Fruit fly (Drosophila melanogaster): ENCODE results near the gene CG7094.
A peak's percentile ranks its signal among the peaks of the same experiment; 100 is the strongest.

The CG7094 gene

DNA sequence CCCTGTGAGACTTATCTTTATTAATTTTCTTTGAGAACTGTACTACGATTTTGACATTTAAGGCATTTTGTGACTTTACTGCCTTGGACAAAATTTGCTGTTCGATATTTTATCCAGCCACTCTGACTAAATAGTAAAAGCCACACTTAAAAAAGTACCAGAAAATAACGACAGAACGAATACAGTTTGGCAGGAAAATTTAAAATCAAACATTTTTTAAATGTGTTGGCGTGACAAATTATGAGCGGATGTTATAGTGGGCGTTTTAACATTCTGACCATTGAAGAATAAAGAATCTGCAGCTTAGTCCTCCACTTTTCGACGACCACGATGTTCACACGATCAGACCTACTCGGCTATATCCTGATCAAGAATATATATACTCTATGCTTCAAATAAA lies at the start of gene CG7094:
TSS of gene CG7094 (minus strand) at position 101 of the 400 bp plus-strand sequence.
- TF ChIP-seq CG8301 (tag; optimal IDR thresholded peaks at IDR 0.05) (no peak), CG12605 (GFP tag; IDR thresholded peaks at IDR 0.05) (no peak), EcR (GFP tag; optimal IDR thresholded peaks at IDR 0.05) (no peak), CG34367 (tag; optimal IDR thresholded peaks at IDR 0.05) (no peak), CG32121 (GFP tag; IDR thresholded peaks at IDR 0.05) (no peak), fd96Ca (GFP tag; IDR thresholded peaks at IDR 0.05) (no peak), rn (GFP tag; IDR thresholded peaks at IDR 0.05) (no peak), CG8159 (tag; optimal IDR thresholded peaks at IDR 0.05) (no peak), CG4496 (GFP tag; IDR thresholded peaks at IDR 0.05) (no peak), CG13204 (GFP tag; optimal IDR thresholded peaks at IDR 0.05) (no peak), CG9948 (tag; optimal IDR thresholded peaks at IDR 0.05) (no peak), Snoo (tag; optimal IDR thresholded peaks at IDR 0.05) (no peak), Pif1A (GFP tag; optimal IDR thresholded peaks at IDR 0.05) (no peak), CG17806 (tag; optimal IDR thresholded peaks at IDR 0.05) (no peak), gl (tag; optimal IDR thresholded peaks at IDR 0.05) (no peak), CG14655 (GFP tag; optimal IDR thresholded peaks at IDR 0.05) (no peak), CG15710 (tag; optimal IDR thresholded peaks at IDR 0.05) (no peak)

DNA sequence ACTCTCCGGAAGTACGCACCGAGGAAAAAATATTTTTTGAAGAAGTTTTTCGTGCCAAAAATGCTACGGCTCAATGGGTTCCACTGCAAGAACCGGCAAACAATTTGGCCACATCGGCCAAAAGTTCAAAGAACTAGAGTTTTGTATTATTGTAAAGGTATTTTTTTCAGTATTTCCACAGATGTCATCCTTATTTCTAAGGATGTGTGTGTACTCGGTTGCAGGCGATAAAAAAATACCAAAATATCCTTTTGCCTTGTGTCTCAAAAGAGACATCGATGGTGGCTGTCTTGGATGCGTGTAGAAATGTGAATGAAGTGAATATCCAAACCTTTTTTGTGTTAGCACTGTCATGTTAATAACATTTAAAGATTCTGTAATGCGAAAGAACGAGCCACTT lies 47.6 kb upstream of the CG7094 start:
- no peak for TF ChIP-seq CG13204 (GFP tag; optimal IDR thresholded peaks at IDR 0.05)
- TF ChIP-seq CG8159 (tag; optimal IDR thresholded peaks at IDR 0.05) = no peak
- TF ChIP-seq D1 (tag; optimal IDR thresholded peaks at IDR 0.05) = peak; percentile 49

DNA sequence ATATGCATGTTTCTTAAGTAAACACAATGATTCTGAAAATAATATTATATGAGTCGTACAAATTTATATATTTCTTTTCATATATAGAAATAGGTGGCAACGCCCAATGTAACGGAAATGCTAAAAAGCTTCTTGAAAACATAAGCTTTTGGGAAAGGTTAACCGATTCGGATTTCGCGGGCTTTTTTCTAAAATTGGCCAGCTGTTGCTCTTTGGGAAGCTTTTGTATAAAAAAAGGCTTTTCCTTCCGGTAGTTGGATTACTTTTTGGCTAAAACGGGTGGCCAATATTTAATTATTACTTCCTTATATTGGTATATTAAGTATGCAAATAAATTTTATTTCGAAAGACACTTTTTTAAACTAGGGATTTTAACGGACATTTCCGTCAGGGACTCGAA lies 38.5 kb upstream of the CG7094 start:
- TF ChIP-seq rn (GFP tag; IDR thresholded peaks at IDR 0.05) (no peak), CG4496 (GFP tag; IDR thresholded peaks at IDR 0.05) (no peak), CG13204 (GFP tag; optimal IDR thresholded peaks at IDR 0.05) (no peak), CG32121 (GFP tag; IDR thresholded peaks at IDR 0.05) (no peak), Ets98B (GFP tag; IDR thresholded peaks at IDR 0.05) (no peak), CG34367 (tag; optimal IDR thresholded peaks at IDR 0.05) (no peak), gl (tag; optimal IDR thresholded peaks at IDR 0.05) (no peak), fd96Ca (GFP tag; IDR thresholded peaks at IDR 0.05) (no peak), Snoo (tag; optimal IDR thresholded peaks at IDR 0.05) (no peak), EcR (GFP tag; optimal IDR thresholded peaks at IDR 0.05) (no peak), CG10348 (GFP tag; IDR thresholded peaks at IDR 0.05) (no peak), Pif1B (GFP tag; optimal IDR thresholded peaks at IDR 0.05) (no peak), CG8159 (tag; optimal IDR thresholded peaks at IDR 0.05) (no peak), CG8301 (tag; optimal IDR thresholded peaks at IDR 0.05) (no peak), D1 (tag; optimal IDR thresholded peaks at IDR 0.05) (no peak), CG17806 (tag; optimal IDR thresholded peaks at IDR 0.05) (no peak), CG15710 (tag; optimal IDR thresholded peaks at IDR 0.05) (no peak)

DNA sequence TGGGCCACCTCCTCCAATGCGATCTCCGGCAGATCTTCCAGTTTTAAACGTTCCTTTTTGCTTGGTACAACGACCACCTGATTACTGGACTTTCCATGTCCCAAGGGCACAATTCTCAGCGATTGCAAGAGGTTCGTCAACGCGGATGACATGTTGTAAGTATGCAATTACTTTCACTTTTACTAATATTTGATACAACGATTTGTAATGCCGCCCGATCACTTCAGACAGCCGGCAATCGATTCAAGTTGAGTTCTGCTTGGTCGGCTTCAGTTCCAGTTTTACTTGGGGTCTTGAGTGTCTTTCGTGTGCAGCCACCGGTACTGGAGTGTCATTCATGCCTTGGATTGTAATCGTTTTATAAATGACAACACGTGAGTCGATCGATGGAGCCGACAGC lies 36.4 kb upstream of the CG7094 start, which contains the start of the genes Sytalpha and CG6870:
TSS of gene Sytalpha (plus strand) at position 301 of the 400 bp plus-strand sequence.
TSS of gene CG6870 (minus strand) at position 340 of the 400 bp plus-strand sequence.
- TF ChIP-seq CG34367 (tag; optimal IDR thresholded peaks at IDR 0.05) (no peak), Pif1A (GFP tag; optimal IDR thresholded peaks at IDR 0.05) (no peak), CG9948 (tag; optimal IDR thresholded peaks at IDR 0.05) (no peak)

DNA sequence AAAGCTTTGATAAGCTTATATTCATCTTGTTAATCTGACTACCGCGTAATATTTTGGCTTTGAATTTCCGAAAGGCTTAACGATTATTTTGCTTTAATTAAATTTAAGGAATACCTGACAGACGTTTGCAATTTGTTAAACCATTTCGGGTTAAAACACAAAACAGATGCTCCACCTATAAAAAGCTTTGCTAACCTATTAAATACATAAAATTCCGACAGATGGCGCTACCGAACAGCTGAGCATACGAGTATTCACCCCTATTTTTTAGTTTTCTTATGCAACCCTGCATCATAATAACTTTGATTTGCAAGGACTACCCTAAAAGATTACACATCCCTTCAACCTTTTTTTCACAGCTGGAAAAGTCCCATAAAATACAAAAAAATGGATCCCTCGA lies 34.3 kb upstream of the CG7094 start:
- TF ChIP-seq CG32121 (GFP tag; IDR thresholded peaks at IDR 0.05) = no peak
- no peak for TF ChIP-seq CG14655 (GFP tag; optimal IDR thresholded peaks at IDR 0.05)

DNA sequence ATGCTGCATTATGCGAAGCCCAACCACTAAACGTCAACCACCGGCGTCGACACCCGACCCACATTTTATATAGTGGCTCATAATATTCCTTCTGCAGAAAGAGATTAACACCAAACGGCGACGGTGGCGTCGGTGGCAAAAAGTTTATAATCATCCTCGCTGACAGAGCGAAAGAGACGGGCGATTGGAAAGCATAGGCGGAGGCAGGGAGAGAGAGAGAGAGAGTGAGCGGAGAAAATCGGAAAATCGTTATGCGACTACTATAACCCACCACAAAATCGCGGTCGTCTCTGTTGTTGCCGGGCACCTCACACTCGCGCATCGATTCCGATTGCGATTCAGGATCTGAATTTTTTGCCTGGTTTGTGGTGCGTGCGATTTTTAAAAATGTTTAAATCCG lies 33.5 kb upstream of the CG7094 start, which contains the start of gene Oli:
TSS of gene Oli (plus strand) at position 70 of the 400 bp plus-strand sequence.
- TF ChIP-seq CG13204 (GFP tag; optimal IDR thresholded peaks at IDR 0.05) = no peak
- no peak for TF ChIP-seq CG15710 (tag; optimal IDR thresholded peaks at IDR 0.05)
- no peak for TF ChIP-seq EcR (GFP tag; optimal IDR thresholded peaks at IDR 0.05)
- no peak for TF ChIP-seq gl (tag; optimal IDR thresholded peaks at IDR 0.05)
- TF ChIP-seq D1 (tag; optimal IDR thresholded peaks at IDR 0.05) = no peak
- TF ChIP-seq CG34367 (tag; optimal IDR thresholded peaks at IDR 0.05) = no peak
- no peak for TF ChIP-seq Pif1B (GFP tag; optimal IDR thresholded peaks at IDR 0.05)
- TF ChIP-seq CG14655 (GFP tag; optimal IDR thresholded peaks at IDR 0.05) = no peak
- no peak for TF ChIP-seq CG9948 (tag; optimal IDR thresholded peaks at IDR 0.05)

DNA sequence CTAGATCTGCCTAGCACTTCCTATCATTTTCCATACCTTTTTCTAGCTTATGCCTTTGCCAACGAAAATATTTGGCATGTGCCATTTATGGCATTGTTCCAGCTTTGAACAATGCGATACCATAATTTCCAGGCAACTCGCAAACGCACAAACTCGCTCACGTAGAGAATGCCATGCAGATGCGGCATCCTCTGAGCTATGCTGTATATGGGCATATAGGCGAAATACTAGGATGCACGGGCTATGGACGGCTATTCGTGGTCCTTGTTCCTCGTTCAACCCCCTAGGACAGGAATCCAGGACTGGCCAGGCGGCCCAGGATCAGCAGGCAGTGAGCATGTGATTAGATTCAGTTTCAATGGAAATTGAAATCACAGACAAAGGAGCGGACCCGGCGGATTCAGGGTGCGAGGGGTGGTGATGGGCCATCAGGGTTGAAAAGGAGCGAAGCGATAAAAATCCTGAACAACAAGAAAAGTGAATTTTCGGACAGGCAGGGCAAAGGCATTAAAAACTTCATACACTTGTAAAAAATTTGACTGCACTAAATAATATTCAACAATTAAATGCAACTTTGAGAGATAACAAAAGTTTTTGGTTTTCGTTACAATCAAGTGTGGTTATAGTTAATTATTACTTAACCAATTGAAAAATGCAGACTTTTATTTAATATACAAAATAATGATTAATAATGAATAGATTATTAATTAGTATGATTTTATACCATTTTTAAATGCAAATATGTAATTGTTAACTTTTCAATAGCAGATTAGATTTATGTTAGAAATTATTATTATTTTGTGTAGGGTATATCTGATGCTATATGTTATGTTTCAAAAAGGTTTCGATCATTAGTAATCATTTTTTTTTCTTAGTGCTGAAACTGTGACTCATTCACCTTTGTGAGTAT lies 32.9 kb upstream of the CG7094 start:
- TF ChIP-seq CG8301 (tag; optimal IDR thresholded peaks at IDR 0.05) (no peak), CG14655 (GFP tag; optimal IDR thresholded peaks at IDR 0.05) (no peak), Snoo (tag; optimal IDR thresholded peaks at IDR 0.05) (no peak), rn (GFP tag; IDR thresholded peaks at IDR 0.05) (no peak), CG17806 (tag; optimal IDR thresholded peaks at IDR 0.05) (no peak), CG8159 (tag; optimal IDR thresholded peaks at IDR 0.05) (peak; percentile 64), CG13204 (GFP tag; optimal IDR thresholded peaks at IDR 0.05) (no peak), D1 (tag; optimal IDR thresholded peaks at IDR 0.05) (no peak), Pif1B (GFP tag; optimal IDR thresholded peaks at IDR 0.05) (no peak), Pif1A (GFP tag; optimal IDR thresholded peaks at IDR 0.05) (no peak), CG12605 (GFP tag; IDR thresholded peaks at IDR 0.05) (no peak), CG4496 (GFP tag; IDR thresholded peaks at IDR 0.05) (no peak), EcR (GFP tag; optimal IDR thresholded peaks at IDR 0.05) (no peak), CG32121 (GFP tag; IDR thresholded peaks at IDR 0.05) (no peak), CG15710 (tag; optimal IDR thresholded peaks at IDR 0.05) (peak; percentile 30)

All from whole organism, pupa.